Worm (Caenorhabditis elegans): ENCODE measurements around the gene apt-9.

apt-9 gene

DNA sequence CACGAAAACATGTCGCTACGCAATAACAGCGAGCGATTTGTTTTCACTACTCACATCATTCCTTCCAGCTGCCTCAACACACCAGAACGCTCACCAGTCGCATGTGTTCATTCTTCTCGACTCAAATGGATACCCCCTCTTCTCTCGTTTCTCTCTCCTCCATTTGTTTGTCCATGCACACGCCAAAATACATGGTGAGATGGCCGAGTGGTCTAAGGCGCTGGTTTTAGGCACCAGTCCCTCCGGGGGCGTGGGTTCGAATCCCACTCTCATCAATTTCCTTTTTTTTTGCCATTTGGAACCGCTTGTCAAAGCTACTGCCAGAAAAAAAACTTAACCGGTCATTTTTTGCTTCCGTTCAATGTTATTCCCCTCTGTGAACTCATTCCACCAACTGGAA lies 27.2 kb downstream of the apt-9 start (continued):
- TF ChIP-seq sdz-12 (GFP tag; optimal IDR thresholded peaks at IDR 0.05) (peak; percentile 59), unc-39 (tag; optimal IDR thresholded peaks at IDR 0.05) (no peak), madf-9 (GFP tag; conservative IDR thresholded peaks at IDR 0.05) (peak; percentile 88), mxl-3 (GFP tag; optimal IDR thresholded peaks at IDR 0.05) (peak; percentile 71), duxl-1 (tag; optimal IDR thresholded peaks at IDR 0.05; ENCODE audit: poor library complexity) (peak; percentile 93), gei-8 (GFP tag; optimal IDR thresholded peaks at IDR 0.05) (peak; percentile 55), F10B5.3 (tag; optimal IDR thresholded peaks at IDR 0.05) (peak; percentile 78), ama-1 (optimal IDR thresholded peaks at IDR 0.05) (no peak), ces-1 (GFP tag; optimal IDR thresholded peaks at IDR 0.05) (peak; percentile 41), nhr-111 (GFP tag; optimal IDR thresholded peaks at IDR 0.05) (peak; percentile 37), lin-29 (GFP tag; IDR thresholded peaks at IDR 0.05) (peak; percentile 78; the same call in 1 of the 2 replicates), lim-7 (GFP tag; IDR thresholded peaks at IDR 0.05) (peak; percentile 87), mdt-29 (GFP tag; IDR thresholded peaks at IDR 0.05) (no peak), ceh-62 (tag; optimal IDR thresholded peaks at IDR 0.05) (no peak), tag-97 (GFP tag; IDR thresholded peaks at IDR 0.05) (0 out of 2 replicates have a peak, but pooled peaks have one; percentile 80), aha-1 (tag) (peak; percentile 99), pha-4 (GFP tag; IDR thresholded peaks at IDR 0.05) (peak; percentile 90), pha-4 (tag; optimal IDR thresholded peaks at IDR 0.05) (no peak), ZK546.5 (tag; optimal IDR thresholded peaks at IDR 0.05) (no peak), nhr-11 (tag; optimal IDR thresholded peaks at IDR 0.05) (peak; percentile 55), pqm-1 (tag; optimal IDR thresholded peaks at IDR 0.05) (no peak), snpc-4 (tag; optimal IDR thresholded peaks at IDR 0.05) (no peak), ceh-32 (tag; optimal IDR thresholded peaks at IDR 0.05; ENCODE audit: poor library complexity) (peak; percentile 54), spr-3 (GFP tag; optimal IDR thresholded peaks at IDR 0.05) (no peak), F49E8.2 (tag; optimal IDR thresholded peaks at IDR 0.05; ENCODE audit: borderline replicate concordance) (peak; percentile 65)

DNA sequence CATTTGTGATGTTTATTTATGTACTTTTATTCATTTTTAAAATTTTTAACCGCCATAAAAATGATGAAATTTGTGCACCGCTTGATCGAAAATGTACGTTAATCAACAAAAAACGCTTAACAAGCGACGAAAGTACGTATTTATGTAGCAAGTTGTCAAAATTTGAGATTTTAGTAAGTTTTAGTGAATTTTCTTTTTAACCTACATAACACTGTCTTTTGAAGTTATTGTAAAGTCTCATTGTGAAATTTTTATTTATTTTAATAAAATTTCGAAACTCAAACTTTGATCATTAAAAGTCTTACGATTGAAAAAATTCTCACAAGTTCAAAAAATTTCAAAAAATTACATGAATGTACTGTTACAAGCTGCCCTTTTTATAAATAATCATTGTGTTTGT lies 29.0 kb downstream of the apt-9 start:
- peak; percentile 92 for TF ChIP-seq aha-1 (tag)
- TF ChIP-seq ces-1 (GFP tag; optimal IDR thresholded peaks at IDR 0.05), result no peak

DNA sequence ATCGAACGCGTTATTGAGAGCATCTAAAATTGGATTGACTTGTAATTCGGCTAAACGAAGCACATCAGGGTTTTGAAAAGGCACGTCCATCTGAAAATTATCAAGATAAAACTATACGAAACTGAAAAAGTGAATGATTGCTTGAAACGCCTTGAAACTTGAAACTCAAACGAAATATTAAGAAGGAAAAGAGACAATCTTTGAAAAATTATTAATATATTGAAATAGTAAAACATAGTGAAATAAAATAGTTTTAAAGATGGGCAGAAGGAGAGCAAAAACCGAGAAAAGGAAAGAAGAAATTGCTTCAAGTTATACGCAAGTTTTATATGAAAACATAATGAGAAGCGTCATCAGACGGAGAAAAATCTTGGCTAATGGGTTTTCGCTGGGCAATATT lies 29.8 kb downstream of the apt-9 start, which contains the start of gene W02H3.3:
W02H3.3 (minus strand) TSS at position 101 of the 400 bp plus-strand sequence.
- TF ChIP-seq T26A8.4 (GFP tag; IDR thresholded peaks at IDR 0.05) (no peak), jun-1 (tag; optimal IDR thresholded peaks at IDR 0.05) (no peak), pqm-1 (tag; optimal IDR thresholded peaks at IDR 0.05) (no peak), mdl-1 (tag; optimal IDR thresholded peaks at IDR 0.05) (no peak), dmd-8 (GFP tag; IDR thresholded peaks at IDR 0.05) (no peak), Y48G9A.11 (GFP tag; IDR thresholded peaks at IDR 0.05) (no peak), Y75B8A.6 (GFP tag; IDR thresholded peaks at IDR 0.05) (no peak), tra-1 (GFP tag; IDR thresholded peaks at IDR 0.05) (no peak), lin-38 (GFP tag; IDR thresholded peaks at IDR 0.05) (no peak)

ce11 chrX:11103173-11103572 lies 34.8 kb downstream of the apt-9 start:
- TF ChIP-seq nhr-77 (tag; optimal IDR thresholded peaks at IDR 0.05) (no peak), dmd-6 (GFP tag; IDR thresholded peaks at IDR 0.05) (peak; percentile 24; the same call in 1 of the 2 replicates), pqm-1 (tag; optimal IDR thresholded peaks at IDR 0.05) (peak; percentile 4), dmd-9 (GFP tag; IDR thresholded peaks at IDR 0.05) (no peak), tag-97 (GFP tag; IDR thresholded peaks at IDR 0.05) (peak; percentile 70; the same call in 1 of the 2 replicates)
